Fruit fly (Drosophila melanogaster) whole organism, embryonic: ENCODE measurements around the gene side-III.

Experiments used
- ATbp ChIP-seq: fragments of 200-800 bp; sonication (Bioruptor generic); optimal IDR thresholded peaks from 2 replicates; lab custom pipeline; 2017; ENCODE audit warnings: missing biosample characterization, mild to moderate bottlenecking, missing genetic modification characterization, missing genetic modification reagents
- Asciz ChIP-seq: fragments of 200-800 bp; sonication (Bioruptor generic); optimal IDR thresholded peaks from 2 replicates; lab custom pipeline; 2017; ENCODE audit warnings: missing biosample characterization, mild to moderate bottlenecking, missing genetic modification characterization, missing genetic modification reagents
- Atf3 ChIP-seq: fragments of 200-800 bp; sonication (Bioruptor generic); optimal IDR thresholded peaks from 3 replicates; lab custom pipeline; 2016; ENCODE audit warnings: missing biosample characterization, missing genetic modification characterization
- BtbVII ChIP-seq: fragments of 200-800 bp; sonication (Bioruptor generic); optimal IDR thresholded peaks from 3 replicates; lab custom pipeline; 2017; ENCODE audit warnings: missing biosample characterization, mild to moderate bottlenecking, missing genetic modification characterization
- CG11456 ChIP-seq: fragments of 200-800 bp; sonication (Bioruptor generic); IDR thresholded peaks from 3 replicates; pipeline ENCODE4 v1.3.6; 2022; ENCODE audit warnings: missing biosample characterization, missing genetic modification characterization
- CG11723 ChIP-seq: fragments of 200-800 bp; sonication (Bioruptor generic); optimal IDR thresholded peaks from 2 replicates; lab custom pipeline; 2017; ENCODE audit warnings: missing biosample characterization, mild to moderate bottlenecking, missing genetic modification characterization
- CG13287 ChIP-seq: fragments of 200-800 bp; sonication (Bioruptor generic); IDR thresholded peaks from 2 replicates; pipeline ENCODE4 v1.3.6; 2022; ENCODE audit warnings: missing biosample characterization, missing genetic modification characterization; ENCODE audit not compliant: partially characterized antibody
- CG14667 ChIP-seq: fragments of 200-800 bp; sonication (Bioruptor generic); IDR thresholded peaks from 2 replicates; pipeline ENCODE4 v1.3.6; 2022; ENCODE audit warnings: missing biosample characterization, missing genetic modification characterization
- CG1529 ChIP-seq: fragments of 200-800 bp; sonication (Bioruptor generic); optimal IDR thresholded peaks from 3 replicates; lab custom pipeline; 2018; ENCODE audit warnings: missing biosample characterization, missing genetic modification characterization
- CG15601 ChIP-seq: fragments of 200-800 bp; sonication (Bioruptor generic); optimal IDR thresholded peaks from 3 replicates; lab custom pipeline; 2019; ENCODE audit warnings: missing biosample characterization, mild to moderate bottlenecking, missing genetic modification characterization, moderate library complexity
- CG15696 ChIP-seq: fragments of 200-800 bp; sonication (Bioruptor generic); optimal IDR thresholded peaks from 2 replicates; lab custom pipeline; 2019; ENCODE audit warnings: missing biosample characterization, mild to moderate bottlenecking, missing genetic modification characterization, moderate library complexity
- CG17359 ChIP-seq: fragments of 200-800 bp; sonication (Bioruptor generic); optimal IDR thresholded peaks from 3 replicates; lab custom pipeline; 2018; ENCODE audit warnings: missing biosample characterization, mild to moderate bottlenecking, missing genetic modification characterization, moderate library complexity
- CG18011 ChIP-seq: fragments of 200-800 bp; sonication (Bioruptor generic); optimal IDR thresholded peaks from 2 replicates; lab custom pipeline; 2017; ENCODE audit warnings: missing biosample characterization, missing genetic modification characterization, mild to moderate bottlenecking, moderate library complexity, missing genotype
- CG33213 ChIP-seq: fragments of 200-800 bp; sonication (Bioruptor generic); optimal IDR thresholded peaks from 3 replicates; lab custom pipeline; 2016; ENCODE audit warnings: missing biosample characterization, missing genetic modification characterization
- CG34376 ChIP-seq: fragments of 200-800 bp; sonication (Bioruptor generic); optimal IDR thresholded peaks from 2 replicates; lab custom pipeline; 2018; ENCODE audit warnings: missing biosample characterization, mild to moderate bottlenecking, missing genetic modification characterization
- CG43689 ChIP-seq: fragments of 200-800 bp; sonication (Bioruptor generic); IDR thresholded peaks from 2 replicates; pipeline ENCODE4 v1.3.6; 2022; ENCODE audit warnings: missing biosample characterization, missing genetic modification characterization
- CG6175 ChIP-seq: fragments of 200-800 bp; sonication (Bioruptor generic); IDR thresholded peaks from 3 replicates; pipeline ENCODE4 v1.3.6; 2022; ENCODE audit warnings: missing biosample characterization, missing genetic modification characterization
- CG6254 ChIP-seq: fragments of 200-800 bp; sonication (Bioruptor generic); optimal IDR thresholded peaks from 3 replicates; lab custom pipeline; 2017; ENCODE audit warnings: mild to moderate bottlenecking, missing biosample characterization, missing genetic modification reagents, missing genetic modification characterization
- CG8281 ChIP-seq: fragments of 200-800 bp; sonication (Bioruptor generic); optimal IDR thresholded peaks from 2 replicates; lab custom pipeline; 2018; ENCODE audit warnings: missing biosample characterization, mild to moderate bottlenecking, missing genetic modification characterization, moderate library complexity
- CG8478 ChIP-seq: fragments of >200 bp; optimal IDR thresholded peaks from 2 replicates; lab custom pipeline; 2018
- CHES-1-like ChIP-seq: fragments of 200-800 bp; sonication (Bioruptor generic); optimal IDR thresholded peaks from 2 replicates; lab custom pipeline; 2016; ENCODE audit warnings: missing biosample characterization, missing genetic modification characterization
- CkIIα-i1 ChIP-seq: fragments of 200-800 bp; sonication (Bioruptor generic); IDR thresholded peaks from 2 replicates; pipeline ENCODE4 v1.3.6; 2022; ENCODE audit warnings: missing biosample characterization, missing genetic modification characterization
- Fer1 ChIP-seq: fragments of 200-800 bp; sonication (Bioruptor generic); optimal IDR thresholded peaks from 2 replicates; lab custom pipeline; 2017; ENCODE audit warnings: missing biosample characterization, mild to moderate bottlenecking, missing genetic modification characterization
- HLHmδ ChIP-seq: fragments of 200-800 bp; sonication (Bioruptor generic); optimal IDR thresholded peaks from 2 replicates; lab custom pipeline; 2018; ENCODE audit warnings: missing biosample characterization, mild to moderate bottlenecking, missing genetic modification characterization, moderate library complexity
- Hr78 ChIP-seq, 2 experiments: fragments of 200-800 bp in 1 of 2; fragments of >200 bp in 1 of 2; sonication (Bioruptor generic) in 1 of 2; optimal IDR thresholded peaks; 2 replicates each; lab custom pipeline; 2017 to 2019; ENCODE audit warnings: missing biosample characterization in 2 of 2, missing genetic modification characterization in 2 of 2, mild to moderate bottlenecking in 1 of 2, moderate library complexity in 1 of 2
- Myb ChIP-seq: fragments of 200-800 bp; sonication (Bioruptor generic); optimal IDR thresholded peaks from 2 replicates; lab custom pipeline; 2016; ENCODE audit warnings: missing biosample characterization, missing genetic modification characterization
- Ptx1 ChIP-seq: fragments of 200-800 bp; sonication (Bioruptor generic); IDR thresholded peaks from 2 replicates; pipeline ENCODE4 v1.3.6; 2022; ENCODE audit warnings: missing biosample characterization, missing genetic modification characterization
- al ChIP-seq: fragments of 200-800 bp; sonication (Bioruptor generic); IDR thresholded peaks from 2 replicates; pipeline ENCODE4 v1.3.6; 2022; ENCODE audit warnings: missing biosample characterization, missing genetic modification characterization
- ase ChIP-seq: fragments of 200-800 bp; sonication (Bioruptor generic); IDR thresholded peaks from 3 replicates; pipeline ENCODE4 v1.3.6; 2022; ENCODE audit warnings: missing biosample characterization, missing genetic modification characterization
- chn ChIP-seq: fragments of 200-800 bp; sonication (Bioruptor generic); optimal IDR thresholded peaks from 2 replicates; lab custom pipeline; 2016; ENCODE audit warnings: missing biosample characterization, missing genetic modification characterization
- crol ChIP-seq: fragments of 200-800 bp; sonication (Bioruptor generic); IDR thresholded peaks from 2 replicates; pipeline ENCODE4 v1.3.6; 2022; ENCODE audit warnings: missing biosample characterization, missing genetic modification characterization
- dimm ChIP-seq: fragments of 200-800 bp; sonication (Bioruptor generic); IDR thresholded peaks from 2 replicates; pipeline ENCODE4 v1.3.6; 2022; ENCODE audit warnings: missing biosample characterization, missing genetic modification characterization
- eve ChIP-seq, 2 experiments: fragments of >200 bp; optimal IDR thresholded peaks; 2 replicates each; lab custom pipeline; 2017; ENCODE audit warnings: missing biosample characterization in 2 of 2, missing genetic modification characterization in 2 of 2
- gce ChIP-seq: fragments of 200-800 bp; sonication (Bioruptor generic); IDR thresholded peaks from 3 replicates; pipeline ENCODE4 v1.3.6; 2022; ENCODE audit warnings: missing biosample characterization, missing genetic modification characterization
- gem ChIP-seq: fragments of 200-800 bp; sonication (Bioruptor generic); optimal IDR thresholded peaks from 2 replicates; lab custom pipeline; 2019; ENCODE audit warnings: missing biosample characterization, mild to moderate bottlenecking, missing genetic modification characterization, moderate library complexity
- gfzf ChIP-seq: fragments of 200-800 bp; sonication (Bioruptor generic); optimal IDR thresholded peaks from 2 replicates; lab custom pipeline; 2016; ENCODE audit warnings: missing biosample characterization, mild to moderate bottlenecking, missing genetic modification characterization, moderate library complexity
- grau ChIP-seq: fragments of 200-800 bp; optimal IDR thresholded peaks from 3 replicates; lab custom pipeline; 2019; ENCODE audit warnings: missing biosample characterization, mild to moderate bottlenecking, missing genetic modification characterization, moderate library complexity
- h ChIP-seq: fragments of >200 bp; optimal IDR thresholded peaks from 2 replicates; lab custom pipeline; 2017
- klu ChIP-seq: fragments of 200-800 bp; sonication (Bioruptor generic); IDR thresholded peaks from 2 replicates; pipeline ENCODE4 v1.3.6; 2022; ENCODE audit warnings: missing biosample characterization, missing genetic modification characterization
- kni ChIP-seq: fragments of 200-800 bp; sonication (Bioruptor generic); optimal IDR thresholded peaks from 3 replicates; lab custom pipeline; 2017; ENCODE audit warnings: mild to moderate bottlenecking, missing biosample characterization, missing genetic modification reagents, missing genetic modification characterization
- lov ChIP-seq, 2 experiments: fragments of 200-800 bp in 1 of 2; fragments of >200 bp in 1 of 2; sonication (Bioruptor generic) in 1 of 2; IDR thresholded peaks in 1 of 2; optimal IDR thresholded peaks in 1 of 2; 2 replicates in 1 of 2; 3 replicates in 1 of 2; pipeline versions ENCODE4 v1.3.6 to Lab custom; 2017 to 2022; ENCODE audit warnings: missing biosample characterization in 1 of 2, missing genetic modification characterization in 1 of 2
- oc ChIP-seq: fragments of 200-800 bp; sonication (Bioruptor generic); optimal IDR thresholded peaks from 2 replicates; lab custom pipeline; 2018; ENCODE audit warnings: missing biosample characterization, mild to moderate bottlenecking, missing genetic modification characterization, moderate library complexity
- p53 ChIP-seq: fragments of 200-800 bp; sonication (Bioruptor generic); optimal IDR thresholded peaks from 2 replicates; lab custom pipeline; 2016; ENCODE audit warnings: missing biosample characterization, missing genetic modification characterization
- peb ChIP-seq: fragments of 200-800 bp; sonication (Bioruptor generic); IDR thresholded peaks from 2 replicates; pipeline ENCODE4 v1.3.6; 2022; ENCODE audit warnings: missing biosample characterization, missing genetic modification characterization
- phol ChIP-seq: fragments of 200-800 bp; sonication (Bioruptor generic); optimal IDR thresholded peaks from 3 replicates; lab custom pipeline; 2018; ENCODE audit warnings: missing biosample characterization, mild to moderate bottlenecking, missing genetic modification characterization, moderate library complexity
- prd ChIP-seq, 3 experiments: fragments of >200 bp in 2 of 3; fragments of 200-800 bp in 1 of 3; sonication (Bioruptor generic) in 1 of 3; optimal IDR thresholded peaks in 2 of 3; IDR thresholded peaks in 1 of 3; 2 replicates in 2 of 3; 3 replicates in 1 of 3; pipeline versions ENCODE4 v1.3.6 to Lab custom; 2017 to 2022; ENCODE audit warnings: missing biosample characterization in 1 of 3, missing genetic modification characterization in 1 of 3
- sim ChIP-seq: fragments of 200-800 bp; sonication (Bioruptor generic); IDR thresholded peaks from 2 replicates; pipeline ENCODE4 v1.3.6; 2022; ENCODE audit warnings: missing biosample characterization, missing genetic modification characterization
- so ChIP-seq: fragments of 200-800 bp; sonication (Bioruptor generic); IDR thresholded peaks from 3 replicates; pipeline ENCODE4 v1.3.6; 2022; ENCODE audit warnings: missing biosample characterization, missing genetic modification characterization
- tll ChIP-seq, 2 experiments: fragments of 200-800 bp in 1 of 2; fragments of >200 bp in 1 of 2; sonication (Bioruptor generic) in 1 of 2; optimal IDR thresholded peaks; 2 replicates each; lab custom pipeline; 2017 to 2019; ENCODE audit warnings: missing biosample characterization in 2 of 2, missing genetic modification characterization in 2 of 2, mild to moderate bottlenecking in 1 of 2, moderate library complexity in 1 of 2
- usp ChIP-seq: fragments of >200 bp; optimal IDR thresholded peaks from 2 replicates; lab custom pipeline; 2017; ENCODE audit warnings: missing biosample characterization, missing genetic modification characterization
- vfl ChIP-seq: fragments of 200-800 bp; sonication (Bioruptor generic); optimal IDR thresholded peaks from 2 replicates; lab custom pipeline; 2016; ENCODE audit warnings: missing biosample characterization, missing genetic modification characterization

The side-III gene

dm6 chr3R:5998235-5998666 is 38.9 kb upstream of the side-III start (continued):
- TF ChIP-seq CG18011 (GFP tag; lab: Kevin White, UChicago) (no peak), kni (GFP tag; lab: Kevin White, UChicago) (no peak), CG13287 (GFP tag; lab: Robert Waterston, UW) (no peak), Ptx1 (GFP tag; lab: Robert Waterston, UW) (peak; percentile 58), Myb (GFP tag; lab: Kevin White, UChicago) (no peak), CG6175 (no peak), CG15601 (no peak), usp (no peak), phol (tag; lab: Kevin White, UChicago) (peak; percentile 67), so (GFP tag; lab: Robert Waterston, UW) (no peak), ATbp (GFP tag; lab: Kevin White, UChicago) (peak; percentile 19), CG33213 (GFP tag; lab: Kevin White, UChicago) (no peak), CG11723 (GFP tag; lab: Kevin White, UChicago) (peak; percentile 40), ase (no peak), eve (GFP tag; optimal IDR thresholded peaks at IDR 0.05; lab: Kevin White, UChicago) (peak in 1 of 2 experiments; percentile 73), sim (GFP tag; lab: Robert Waterston, UW) (no peak), CG17359 (tag; lab: Kevin White, UChicago) (peak; percentile 49), CG8281 (tag; lab: Kevin White, UChicago) (peak; percentile 2), p53 (GFP tag; lab: Kevin White, UChicago) (no peak), gem (tag; lab: Kevin White, UChicago) (peak; percentile 71), h (lab: Kevin White, UChicago) (no peak), klu (no peak), CG1529 (GFP tag; lab: Kevin White, UChicago) (peak; percentile 25), lov (optimal IDR thresholded peaks at IDR 0.05; lab: Kevin White, UChicago) (no peak), lov (GFP tag; IDR thresholded peaks at IDR 0.05; lab: Robert Waterston, UW) (no peak), Hr78 (GFP tag; optimal IDR thresholded peaks at IDR 0.05; lab: Kevin White, UChicago) (no peak), CG6254 (GFP tag; lab: Kevin White, UChicago) (no peak), peb (GFP tag; lab: Robert Waterston, UW) (no peak), CG11456 (GFP tag; lab: Robert Waterston, UW) (no peak), CG43689 (GFP tag; lab: Robert Waterston, UW) (no peak), Asciz (GFP tag; lab: Kevin White, UChicago) (peak; percentile 36), dimm (GFP tag; lab: Robert Waterston, UW) (no peak), CG8478 (lab: Kevin White, UChicago) (no peak), grau (tag; lab: Kevin White, UChicago) (peak; percentile 67), vfl (GFP tag; lab: Kevin White, UChicago) (no peak), tll (GFP tag; optimal IDR thresholded peaks at IDR 0.05; lab: Kevin White, UChicago) (no peak), BtbVII (GFP tag; lab: Kevin White, UChicago) (peak; percentile 21), gfzf (GFP tag; lab: Kevin White, UChicago) (no peak), Fer1 (GFP tag; lab: Kevin White, UChicago) (peak; percentile 49), crol (GFP tag; lab: Robert Waterston, UW) (no peak), CHES-1-like (GFP tag; lab: Kevin White, UChicago) (no peak), CG34376 (GFP tag; lab: Kevin White, UChicago) (no peak), al (GFP tag; lab: Robert Waterston, UW) (no peak), CG14667 (no peak), oc (tag; lab: Kevin White, UChicago) (no peak), HLHmδ (no peak), Atf3 (GFP tag; lab: Kevin White, UChicago) (no peak), chn (GFP tag; lab: Kevin White, UChicago) (no peak), prd (optimal IDR thresholded peaks at IDR 0.05; lab: Kevin White, UChicago) (no peak), prd (GFP tag; IDR thresholded peaks at IDR 0.05; lab: Robert Waterston, UW) (peak; percentile 21; the same call in 1 of the 3 replicates), CG15696 (tag; lab: Kevin White, UChicago) (no peak), CkIIα-i1 (GFP tag; lab: Robert Waterston, UW) (no peak), gce (GFP tag; lab: Robert Waterston, UW) (no peak)
